Worm (Caenorhabditis elegans) whole organism, late embryonic: ENCODE results near the gene ZK180.6.

Experiments used
- che-1 ChIP-seq: sonication (generic microtip); optimal IDR thresholded peaks from 2 replicates; lab custom pipeline; 2016; ENCODE audit warnings: mild to moderate bottlenecking, missing genetic modification characterization, missing compliant biosample characterization
- dve-1 ChIP-seq: sonication (generic microtip); optimal IDR thresholded peaks from 2 replicates; lab custom pipeline; 2017; ENCODE audit warnings: antibody characterized with exemption, mild to moderate bottlenecking, missing genetic modification characterization, missing compliant biosample characterization
- fkh-6 ChIP-seq: sonication (generic microtip); optimal IDR thresholded peaks from 2 replicates; lab custom pipeline; 2016; ENCODE audit warnings: missing genetic modification characterization, missing compliant biosample characterization
- madf-2 ChIP-seq: sonication (generic microtip); optimal IDR thresholded peaks from 2 replicates; lab custom pipeline; 2017; ENCODE audit warnings: missing genetic modification characterization, missing compliant biosample characterization
- odd-2 ChIP-seq: sonication (generic microtip); optimal IDR thresholded peaks from 2 replicates; lab custom pipeline; 2017; ENCODE audit warnings: antibody characterized with exemption, mild to moderate bottlenecking, missing genetic modification characterization, missing compliant biosample characterization
- pha-2 ChIP-seq: sonication (generic microtip); optimal IDR thresholded peaks from 2 replicates; lab custom pipeline; 2017; ENCODE audit warnings: mild to moderate bottlenecking, missing genetic modification characterization, missing compliant biosample characterization
- unc-86 ChIP-seq: sonication (generic microtip); optimal IDR thresholded peaks from 2 replicates; lab custom pipeline; 2016; ENCODE audit warnings: missing genetic modification characterization, missing compliant biosample characterization

- TF ChIP-seq odd-2 (no peak), che-1 (tag; lab: Kevin White, UChicago) (no peak), unc-86 (no peak), fkh-6 (tag; lab: Kevin White, UChicago) (no peak), dve-1 (tag; lab: Kevin White, UChicago) (no peak), madf-2 (no peak), pha-2 (tag; lab: Kevin White, UChicago) (no peak)
These were observed 47.8 kb downstream of the ZK180.6 start, which contains the start of gene M01H9.3 for ce11 chrIV:4477009-4477471.
